Worm (Caenorhabditis elegans) whole organism, L4 larva: ENCODE measurements around the gene T16G12.12.

Source experiments
- F10B5.3 ChIP-seq: sonication (generic microtip); optimal IDR thresholded peaks from 2 replicates; lab custom pipeline; 2016; ENCODE audit warnings: mild to moderate bottlenecking, missing genetic modification characterization, missing compliant biosample characterization
- Y105C5A.15 ChIP-seq: fragments of 200-800 bp; sonication (Bioruptor generic); IDR thresholded peaks from 2 replicates; pipeline ENCODE4 v1.3.6; 2022; ENCODE audit warnings: missing genetic modification characterization, missing compliant biosample characterization
- ZK337.2 ChIP-seq: fragments of 200-800 bp; sonication (Bioruptor generic); IDR thresholded peaks from 2 replicates; pipeline ENCODE4 v1.3.6; 2022; ENCODE audit warnings: missing genetic modification reagents, missing genetic modification characterization, missing compliant biosample characterization
- aha-1 ChIP-seq: fragments of 150-350 bp; peaks from one replicate; lab custom pipeline; 2014; ENCODE audit warnings: missing biosample characterization, missing genetic modification characterization
- ama-1 ChIP-seq: fragments of 150-350 bp; optimal IDR thresholded peaks from 2 replicates; lab custom pipeline; 2014; ENCODE audit warnings: inconsistent platforms, mixed read lengths
- ceh-82 ChIP-seq: sonication (generic microtip); optimal IDR thresholded peaks from 2 replicates; lab custom pipeline; 2017; ENCODE audit warnings: missing biosample characterization, missing genetic modification characterization
- ces-1 ChIP-seq: fragments of 150-350 bp; sonication (generic microtip); optimal IDR thresholded peaks from 4 replicates; lab custom pipeline; 2014; ENCODE audit warnings: missing biosample characterization, missing genetic modification reagents, missing genetic modification characterization
- daf-19 ChIP-seq: fragments of 200-800 bp; sonication (Bioruptor generic); conservative IDR thresholded peaks from 2 replicates; pipeline ENCODE4 v1.3.6; 2022; ENCODE audit warnings: missing genetic modification characterization, missing compliant biosample characterization
- dmd-9 ChIP-seq: fragments of 200-800 bp; sonication (Bioruptor generic); IDR thresholded peaks from 2 replicates; pipeline ENCODE4 v1.3.6; 2022; ENCODE audit warnings: missing genetic modification reagents, missing genetic modification characterization, missing compliant biosample characterization
- duxl-1 ChIP-seq: sonication (generic microtip); optimal IDR thresholded peaks from 2 replicates; lab custom pipeline; 2016; ENCODE audit warnings: mild to moderate bottlenecking, missing genetic modification characterization, moderate library complexity, missing compliant biosample characterization; ENCODE audit not compliant: poor library complexity
- dve-1 ChIP-seq: sonication (generic microtip); optimal IDR thresholded peaks from 2 replicates; lab custom pipeline; 2017; ENCODE audit warnings: antibody characterized with exemption, mild to moderate bottlenecking, missing genetic modification characterization, missing compliant biosample characterization; ENCODE audit not compliant: insufficient read depth
- gei-8 ChIP-seq: fragments of 200-800 bp; sonication (Bioruptor generic); optimal IDR thresholded peaks from 2 replicates; lab custom pipeline; 2018; ENCODE audit warnings: mild to moderate bottlenecking, missing genetic modification characterization, missing compliant biosample characterization
- lin-1 ChIP-seq: fragments of 200-800 bp; sonication (Bioruptor generic); IDR thresholded peaks from 2 replicates; pipeline ENCODE4 v1.3.6; 2022; ENCODE audit warnings: missing genetic modification reagents, missing genetic modification characterization, missing compliant biosample characterization
- lin-13 ChIP-seq: fragments of 150-350 bp; optimal IDR thresholded peaks from 2 replicates; lab custom pipeline; 2014; ENCODE audit warnings: missing biosample characterization, missing genetic modification reagents, missing genetic modification characterization
- lin-15B ChIP-seq: fragments of 150-350 bp; sonication (generic microtip); optimal IDR thresholded peaks from 3 replicates; lab custom pipeline; 2014; ENCODE audit warnings: missing biosample characterization, missing genetic modification characterization
- lin-29 ChIP-seq: fragments of 200-800 bp; sonication (Bioruptor generic); IDR thresholded peaks from 2 replicates; pipeline ENCODE4 v1.3.6; 2022; ENCODE audit warnings: missing genetic modification reagents, missing genetic modification characterization, missing compliant biosample characterization
- lir-3 ChIP-seq: sonication (generic microtip); optimal IDR thresholded peaks from 2 replicates; lab custom pipeline; 2016; ENCODE audit warnings: mild to moderate bottlenecking, missing genetic modification characterization, missing compliant biosample characterization
- lsy-2 ChIP-seq, 2 experiments: fragments of 150-350 bp in 1 of 2; sonication (generic microtip) in 1 of 2; optimal IDR thresholded peaks; 2 replicates each; lab custom pipeline; 2014 to 2017; ENCODE audit warnings: missing biosample characterization in 2 of 2, missing genetic modification characterization in 2 of 2
- madf-9 ChIP-seq: fragments of 200-800 bp; sonication (Bioruptor generic); conservative IDR thresholded peaks from 2 replicates; pipeline ENCODE4 v1.3.6; 2022; ENCODE audit warnings: missing genetic modification reagents, missing genetic modification characterization, missing compliant biosample characterization
- mdt-29 ChIP-seq: fragments of 200-800 bp; sonication (Bioruptor generic); IDR thresholded peaks from 2 replicates; pipeline ENCODE4 v1.3.6; 2022; ENCODE audit warnings: missing genetic modification reagents, missing genetic modification characterization, missing compliant biosample characterization
- mes-2 ChIP-seq: sonication (generic microtip); optimal IDR thresholded peaks from 2 replicates; lab custom pipeline; 2016; ENCODE audit warnings: missing genotype, mild to moderate bottlenecking, missing genetic modification characterization, missing compliant biosample characterization; ENCODE audit not compliant: poor library complexity, severe bottlenecking
- mxl-2 ChIP-seq: fragments of 200-800 bp; sonication (Bioruptor generic); conservative IDR thresholded peaks from 2 replicates; pipeline ENCODE4 v1.3.6; 2022; ENCODE audit warnings: missing genetic modification reagents, missing genetic modification characterization, missing compliant biosample characterization
- mxl-3 ChIP-seq: fragments of 200-800 bp; sonication (Bioruptor generic); optimal IDR thresholded peaks from 2 replicates; lab custom pipeline; 2018; ENCODE audit warnings: mild to moderate bottlenecking, missing genetic modification characterization, missing compliant biosample characterization
- nhr-25 ChIP-seq: sonication (generic microtip); optimal IDR thresholded peaks from 2 replicates; lab custom pipeline; 2017; ENCODE audit warnings: missing genetic modification characterization, mild to moderate bottlenecking, missing compliant biosample characterization, antibody characterized with exemption, moderate library complexity, borderline replicate concordance; ENCODE audit not compliant: insufficient read depth
- nhr-28 ChIP-seq: fragments of 150-350 bp; optimal IDR thresholded peaks from 2 replicates; lab custom pipeline; 2014; ENCODE audit warnings: missing biosample characterization, missing genetic modification characterization
- nhr-41 ChIP-seq: fragments of 200-800 bp; sonication (Bioruptor generic); IDR thresholded peaks from 2 replicates; pipeline ENCODE4 v1.3.6; 2022; ENCODE audit warnings: missing genetic modification reagents, missing genetic modification characterization, missing compliant biosample characterization
- nhr-6 ChIP-seq: fragments of 150-350 bp; optimal IDR thresholded peaks from 2 replicates; lab custom pipeline; 2014; ENCODE audit warnings: missing biosample characterization, missing genetic modification characterization
- nhr-76 ChIP-seq: fragments of 150-350 bp; optimal IDR thresholded peaks from 2 replicates; lab custom pipeline; 2014; ENCODE audit warnings: missing biosample characterization, missing genetic modification characterization
- pha-4 ChIP-seq, 2 experiments: fragments of 150-350 bp in 1 of 2; fragments of 200-800 bp in 1 of 2; sonication (Bioruptor generic) in 1 of 2; IDR thresholded peaks in 1 of 2; optimal IDR thresholded peaks in 1 of 2; 2 replicates each; pipeline versions ENCODE4 v1.3.6 to Lab custom; 2014 to 2022; ENCODE audit warnings: missing genetic modification characterization in 2 of 2, missing genetic modification reagents in 2 of 2, missing biosample characterization in 1 of 2, missing compliant biosample characterization in 1 of 2
- saeg-2 ChIP-seq: fragments of 200-800 bp; sonication (Bioruptor generic); IDR thresholded peaks from 2 replicates; pipeline ENCODE4 v1.3.6; 2022; ENCODE audit warnings: missing genetic modification reagents, missing genetic modification characterization, missing compliant biosample characterization
- sdz-12 ChIP-seq: fragments of 200-800 bp; sonication (Bioruptor generic); optimal IDR thresholded peaks from 2 replicates; lab custom pipeline; 2018; ENCODE audit warnings: mild to moderate bottlenecking, missing genetic modification characterization, missing compliant biosample characterization
- snpc-1.2 ChIP-seq: fragments of 200-800 bp; sonication (Bioruptor generic); IDR thresholded peaks from 2 replicates; pipeline ENCODE4 v1.3.6; 2022; ENCODE audit warnings: missing genetic modification reagents, missing genetic modification characterization, missing compliant biosample characterization
- unc-39 ChIP-seq: sonication (generic microtip); optimal IDR thresholded peaks from 2 replicates; lab custom pipeline; 2017; ENCODE audit warnings: missing biosample characterization, missing genetic modification characterization
- unc-62 ChIP-seq, 3 experiments: fragments of 150-350 bp in 1 of 3; sonication (generic microtip); optimal IDR thresholded peaks in 2 of 3; peaks in 1 of 3; 1 replicate in 1 of 3; 2 replicates in 2 of 3; lab custom pipeline; 2014 to 2017; ENCODE audit warnings: missing biosample characterization in 3 of 3, missing genetic modification characterization in 3 of 3, missing genetic modification reagents in 3 of 3, missing genotype in 1 of 3
- ztf-11 ChIP-seq: fragments of 150-350 bp; optimal IDR thresholded peaks from 2 replicates; lab custom pipeline; 2014; ENCODE audit warnings: missing biosample characterization, missing genetic modification characterization

The T16G12.12 gene

ce11 chrIII:10096525-10096972 lies 43.1 kb downstream of the T16G12.12 start (continued):
- TF ChIP-seq nhr-6 (peak; percentile 92), Y105C5A.15 (GFP tag; lab: Robert Waterston, UW) (no peak), mxl-3 (GFP tag; lab: Kevin White, UChicago) (peak; percentile 87), gei-8 (GFP tag; lab: Kevin White, UChicago) (peak; percentile 17), nhr-28 (tag; lab: Kevin White, UChicago) (peak; percentile 81)

ce11 chrIII:10097981-10098380 lies 44.6 kb downstream of the T16G12.12 start, which contains the start of gene spop-1:
TSS of gene spop-1 (minus strand) at chrIII:10098081.
- TF ChIP-seq saeg-2 (GFP tag; lab: Robert Waterston, UW): no peak
- peak; percentile 52 for TF ChIP-seq aha-1
- TF ChIP-seq, all 104 proteins: peak for 1

- TF ChIP-seq sdz-12 (GFP tag; lab: Kevin White, UChicago): no peak
- no peak for TF ChIP-seq ama-1 (lab: Kevin White, UChicago)
- no peak for TF ChIP-seq unc-62 (GFP tag; optimal IDR thresholded peaks at IDR 0.05 in 1 of 2; lab: Kevin White, UChicago)
- no peak for TF ChIP-seq unc-62 (tag; optimal IDR thresholded peaks at IDR 0.05; lab: Kevin White, UChicago)
- TF ChIP-seq nhr-25 (tag; lab: Kevin White, UChicago): no peak
- no peak for TF ChIP-seq ceh-82 (tag; lab: Kevin White, UChicago)
- TF ChIP-seq daf-19 (GFP tag; lab: Robert Waterston, UW): no peak
- TF ChIP-seq ZK337.2 (GFP tag; lab: Robert Waterston, UW): no peak
- no peak for TF ChIP-seq lsy-2 (tag; optimal IDR thresholded peaks at IDR 0.05; lab: Kevin White, UChicago)
- no peak for TF ChIP-seq unc-39 (tag; lab: Kevin White, UChicago)
- TF ChIP-seq mxl-2 (GFP tag; lab: Robert Waterston, UW): no peak
- TF ChIP-seq lin-1 (GFP tag; lab: Robert Waterston, UW): no peak
- no peak for TF ChIP-seq ztf-11
- no peak for TF ChIP-seq duxl-1
- no peak for TF ChIP-seq dmd-9
These were observed 47.9 kb downstream of the T16G12.12 start, which contains the start of gene kel-10 for ce11 chrIII:10101352-10101751. TSS of gene kel-10 (minus strand) at chrIII:10101452.

- TF ChIP-seq mdt-29 (GFP tag; lab: Robert Waterston, UW) (no peak), madf-9 (GFP tag; lab: Robert Waterston, UW) (no peak), ceh-82 (tag; lab: Kevin White, UChicago) (no peak), nhr-76 (tag; lab: Kevin White, UChicago) (no peak), F10B5.3 (no peak), nhr-41 (GFP tag; lab: Robert Waterston, UW) (no peak), pha-4 (GFP tag; IDR thresholded peaks at IDR 0.05; lab: Robert Waterston, UW) (no peak), pha-4 (tag; optimal IDR thresholded peaks at IDR 0.05; lab: Kevin White, UChicago) (no peak), mes-2 (no peak), snpc-1.2 (GFP tag; lab: Robert Waterston, UW) (no peak), dve-1 (tag; lab: Kevin White, UChicago) (no peak), lin-13 (GFP tag; lab: Kevin White, UChicago) (no peak), ces-1 (no peak), unc-39 (tag; lab: Kevin White, UChicago) (no peak), lir-3 (tag; lab: Kevin White, UChicago) (no peak), lin-29 (GFP tag; lab: Robert Waterston, UW) (no peak), lin-15B (tag; lab: Kevin White, UChicago) (no peak)
These were observed 53.0 kb downstream of the T16G12.12 start, which contains the start of gene srt-55 for ce11 chrIII:10106390-10106789. TSS of gene srt-55 (minus strand) at chrIII:10106490.
